Worm (Caenorhabditis elegans) whole organism, mixed stage, embryonic: Measurements from ENCODE around the gene nhr-106.

ENCODE experiments used
- M03D4.4 ChIP-seq: sonication (generic microtip); optimal IDR thresholded peaks from 2 replicates; lab custom pipeline; 2017; ENCODE audit warnings: mild to moderate bottlenecking, missing genetic modification characterization, missing compliant biosample characterization
- bed-3 ChIP-seq: fragments of 200-800 bp; sonication (Bioruptor generic); optimal IDR thresholded peaks from 3 replicates; lab custom pipeline; 2018; ENCODE audit warnings: mild to moderate bottlenecking, missing genetic modification characterization, moderate library complexity, missing compliant biosample characterization
- blmp-1 ChIP-seq: fragments of 150-350 bp; optimal IDR thresholded peaks from 2 replicates; lab custom pipeline; 2014; ENCODE audit warnings: missing biosample characterization, missing genetic modification characterization
- ceh-39 ChIP-seq: fragments of 150-350 bp; optimal IDR thresholded peaks from 2 replicates; lab custom pipeline; 2014; ENCODE audit warnings: missing biosample characterization, missing genetic modification characterization
- ceh-43 ChIP-seq: fragments of 200-800 bp; sonication (Bioruptor generic); optimal IDR thresholded peaks from 2 replicates; lab custom pipeline; 2018; ENCODE audit warnings: mild to moderate bottlenecking, missing genetic modification characterization, moderate library complexity, missing compliant biosample characterization
- ceh-83 ChIP-seq: fragments of 200-800 bp; sonication (Bioruptor generic); optimal IDR thresholded peaks from 2 replicates; lab custom pipeline; 2018; ENCODE audit warnings: mild to moderate bottlenecking, missing genetic modification characterization, missing compliant biosample characterization
- ces-1 ChIP-seq: fragments of 150-350 bp; optimal IDR thresholded peaks from 2 replicates; lab custom pipeline; 2014; ENCODE audit warnings: missing biosample characterization, missing genetic modification reagents, missing genetic modification characterization
- cnd-1 ChIP-seq: fragments of 200-800 bp; sonication (Bioruptor generic); optimal IDR thresholded peaks from 2 replicates; lab custom pipeline; 2018; ENCODE audit warnings: mild to moderate bottlenecking, missing genetic modification characterization, missing compliant biosample characterization
- elt-1 ChIP-seq: sonication (generic microtip); optimal IDR thresholded peaks from 2 replicates; lab custom pipeline; 2017; ENCODE audit warnings: missing genetic modification characterization, mild to moderate bottlenecking, missing compliant biosample characterization, antibody characterized with exemption, moderate library complexity, borderline replicate concordance; ENCODE audit not compliant: insufficient read depth
- elt-3 ChIP-seq: fragments of 150-350 bp; optimal IDR thresholded peaks from 2 replicates; lab custom pipeline; 2014; ENCODE audit warnings: missing biosample characterization, missing genetic modification characterization
- flh-1 ChIP-seq: fragments of 200-800 bp; sonication (Bioruptor generic); optimal IDR thresholded peaks from 2 replicates; lab custom pipeline; 2018; ENCODE audit warnings: mild to moderate bottlenecking, missing genetic modification characterization, moderate library complexity, missing compliant biosample characterization
- hlh-1 ChIP-seq: fragments of 150-350 bp; optimal IDR thresholded peaks from 2 replicates; lab custom pipeline; 2014; ENCODE audit warnings: missing biosample characterization, missing genetic modification reagents, missing genetic modification characterization
- lin-13 ChIP-seq: fragments of 150-350 bp; optimal IDR thresholded peaks from 2 replicates; lab custom pipeline; 2014; ENCODE audit warnings: missing biosample characterization, missing genetic modification characterization
- lin-32 ChIP-seq: fragments of 200-800 bp; sonication (Bioruptor generic); optimal IDR thresholded peaks from 2 replicates; lab custom pipeline; 2018; ENCODE audit warnings: mild to moderate bottlenecking, missing genetic modification characterization, missing compliant biosample characterization
- lsy-2 ChIP-seq: fragments of 150-350 bp; optimal IDR thresholded peaks from 2 replicates; lab custom pipeline; 2014; ENCODE audit warnings: missing biosample characterization, missing genetic modification characterization
- mab-5 ChIP-seq: fragments of 150-350 bp; optimal IDR thresholded peaks from 2 replicates; lab custom pipeline; 2014; ENCODE audit warnings: missing biosample characterization, missing genetic modification characterization
- mep-1 ChIP-seq: fragments of 150-350 bp; optimal IDR thresholded peaks from 2 replicates; lab custom pipeline; 2017; ENCODE audit warnings: missing biosample characterization, missing genetic modification reagents, missing genetic modification characterization, inconsistent platforms
- nhr-2 ChIP-seq: fragments of 150-350 bp; optimal IDR thresholded peaks from 2 replicates; lab custom pipeline; 2014; ENCODE audit warnings: missing biosample characterization, missing genetic modification characterization
- nhr-237 ChIP-seq: fragments of 150-350 bp; optimal IDR thresholded peaks from 2 replicates; lab custom pipeline; 2014; ENCODE audit warnings: missing biosample characterization, missing genetic modification characterization
- nhr-28 ChIP-seq: fragments of 150-350 bp; optimal IDR thresholded peaks from 2 replicates; lab custom pipeline; 2014; ENCODE audit warnings: missing biosample characterization, missing genetic modification characterization
- nhr-76 ChIP-seq: sonication (generic microtip); optimal IDR thresholded peaks from 2 replicates; lab custom pipeline; 2017; ENCODE audit warnings: missing biosample characterization, missing genetic modification characterization
- pha-4 ChIP-seq: fragments of 150-350 bp; optimal IDR thresholded peaks from 2 replicates; lab custom pipeline; 2018; ENCODE audit warnings: missing biosample characterization, missing genetic modification reagents, missing genetic modification characterization
- sem-2 ChIP-seq: fragments of 200-800 bp; sonication (Bioruptor generic); optimal IDR thresholded peaks from 2 replicates; lab custom pipeline; 2018; ENCODE audit warnings: mild to moderate bottlenecking, missing genetic modification characterization, missing compliant biosample characterization
- sptf-1 ChIP-seq: sonication (generic microtip); optimal IDR thresholded peaks from 2 replicates; lab custom pipeline; 2017; ENCODE audit warnings: mild to moderate bottlenecking, missing genetic modification characterization, moderate library complexity, missing compliant biosample characterization
- tbx-8 ChIP-seq: fragments of 200-800 bp; sonication (Bioruptor generic); optimal IDR thresholded peaks from 2 replicates; lab custom pipeline; 2018; ENCODE audit warnings: mild to moderate bottlenecking, missing genetic modification characterization, moderate library complexity, missing compliant biosample characterization
- unc-120 ChIP-seq: sonication (generic microtip); optimal IDR thresholded peaks from 2 replicates; lab custom pipeline; 2017; ENCODE audit warnings: missing genetic modification characterization, missing compliant biosample characterization; ENCODE audit not compliant: poor library complexity, severe bottlenecking
- unc-62 ChIP-seq: fragments of 150-350 bp; optimal IDR thresholded peaks from 2 replicates; lab custom pipeline; 2014; ENCODE audit warnings: missing biosample characterization, missing genetic modification reagents, missing genetic modification characterization

The nhr-106 gene

DNA sequence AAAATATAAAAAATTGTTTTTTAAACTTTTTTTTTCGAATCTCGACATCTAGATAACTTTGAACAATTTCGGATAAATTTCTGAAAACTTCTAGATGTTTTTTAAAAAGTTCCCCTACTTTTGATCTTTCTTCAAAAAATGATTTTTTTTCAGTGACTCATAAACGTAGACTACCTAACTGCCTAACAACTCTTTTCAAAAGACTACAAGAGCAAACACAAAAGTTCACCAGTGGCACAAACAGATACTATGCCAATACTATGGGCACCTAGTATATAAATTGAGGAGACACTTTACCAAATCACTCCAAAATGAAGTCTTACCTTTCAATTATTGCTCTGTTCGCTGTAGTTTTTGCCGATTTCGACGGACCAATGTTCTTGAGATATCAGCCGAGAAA, 14.3 kb downstream of the nhr-106 start, which contains the start of gene srlf-35:
Gene srlf-35, plus strand, starts transcription at position 301 of the 400 bp plus-strand sequence.
- TF ChIP-seq ceh-43 (GFP tag; lab: Kevin White, UChicago) (no peak), nhr-2 (tag; lab: Kevin White, UChicago) (no peak), lsy-2 (tag; lab: Kevin White, UChicago) (no peak), blmp-1 (tag; lab: Kevin White, UChicago) (no peak), unc-120 (tag; lab: Kevin White, UChicago) (no peak), tbx-8 (GFP tag; lab: Kevin White, UChicago) (no peak), lin-13 (tag; lab: Kevin White, UChicago) (no peak), pha-4 (no peak)

DNA sequence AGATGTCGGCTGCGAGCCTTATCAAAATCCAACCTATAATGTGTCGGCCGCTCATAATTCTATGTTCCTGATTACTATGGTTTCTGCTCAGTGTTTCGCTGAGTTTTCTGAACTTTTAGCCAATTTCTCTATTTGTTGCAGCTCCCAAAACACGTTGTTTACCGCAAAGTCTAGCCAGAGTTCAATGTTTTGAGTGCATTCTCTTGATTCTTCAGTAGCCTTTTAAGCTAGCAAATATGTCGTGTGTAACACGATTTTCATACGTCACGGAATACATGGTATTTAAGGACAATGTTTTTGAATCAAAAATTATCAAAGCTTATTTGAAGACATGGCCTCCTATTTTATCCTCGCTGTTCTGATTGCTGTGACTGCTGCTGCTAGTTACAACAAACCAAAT, 15.8 kb downstream of the nhr-106 start, which contains the start of gene srlf-19:
Gene srlf-19, plus strand, starts transcription at position 301 of the 400 bp plus-strand sequence.
- TF ChIP-seq ceh-83 (GFP tag; lab: Kevin White, UChicago) (no peak), lin-32 (GFP tag; lab: Kevin White, UChicago) (no peak), mab-5 (tag; lab: Kevin White, UChicago) (no peak), elt-1 (tag; lab: Kevin White, UChicago) (no peak), blmp-1 (tag; lab: Kevin White, UChicago) (no peak), hlh-1 (tag; lab: Kevin White, UChicago) (no peak), nhr-76 (tag; lab: Kevin White, UChicago) (no peak), bed-3 (GFP tag; lab: Kevin White, UChicago) (no peak)

DNA sequence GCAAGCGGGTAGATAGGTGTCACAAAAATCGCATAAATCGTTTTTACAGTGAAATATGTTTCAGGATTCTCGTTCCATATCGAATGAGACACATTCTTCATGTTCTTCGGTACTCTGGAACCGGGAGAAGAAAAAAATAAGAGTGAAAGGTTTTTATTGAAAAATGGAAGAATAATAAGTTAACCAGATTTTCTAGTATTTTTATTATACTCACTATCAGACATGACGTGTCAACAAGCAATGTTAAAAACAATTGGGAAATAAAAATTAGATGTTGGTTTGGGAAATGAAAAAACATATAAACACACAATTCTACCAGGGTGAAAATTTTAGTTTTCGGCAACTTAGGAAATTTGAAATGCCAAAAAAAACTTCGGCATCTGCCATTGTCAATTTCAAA, 23.0 kb downstream of the nhr-106 start, which contains the start of gene srh-37:
Gene srh-37, minus strand, starts transcription at position 101 of the 400 bp plus-strand sequence.
- no peak for TF ChIP-seq nhr-28 (tag; lab: Kevin White, UChicago)
- TF ChIP-seq tbx-8 (GFP tag; lab: Kevin White, UChicago) = no peak
- no peak for TF ChIP-seq unc-62 (GFP tag; lab: Kevin White, UChicago)
- TF ChIP-seq sptf-1 (tag; lab: Kevin White, UChicago) = no peak
- TF ChIP-seq blmp-1 (tag; lab: Kevin White, UChicago) = no peak
- TF ChIP-seq lin-13 (tag; lab: Kevin White, UChicago) = no peak

DNA sequence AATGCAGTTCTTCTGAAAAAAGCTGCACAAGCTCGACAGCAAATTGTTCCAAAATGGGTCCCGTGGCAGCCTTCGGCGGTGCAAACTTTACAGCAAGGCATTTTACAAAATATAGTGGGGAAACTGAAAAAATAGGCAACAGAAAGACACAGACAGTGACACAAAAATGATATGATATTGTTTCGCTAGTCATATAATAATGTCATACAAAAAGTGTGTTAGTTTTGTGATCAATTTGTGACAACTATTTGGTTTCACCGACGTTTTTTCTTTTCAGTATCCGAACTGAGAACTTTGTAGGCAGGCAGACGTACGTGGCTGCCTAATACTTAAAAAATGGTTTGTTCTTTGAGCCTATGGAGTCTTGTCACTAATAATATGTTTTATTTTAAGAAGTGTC, 30.0 kb downstream of the nhr-106 start, which contains the start of gene nhr-210:
Gene nhr-210, minus strand, starts transcription at position 101 of the 400 bp plus-strand sequence.
- TF ChIP-seq lsy-2 (tag; lab: Kevin White, UChicago) (no peak), pha-4 (no peak), mep-1 (tag; lab: Kevin White, UChicago) (no peak), nhr-2 (tag; lab: Kevin White, UChicago) (no peak), ces-1 (GFP tag; lab: Kevin White, UChicago) (no peak), tbx-8 (GFP tag; lab: Kevin White, UChicago) (no peak), elt-3 (tag; lab: Kevin White, UChicago) (no peak), blmp-1 (tag; lab: Kevin White, UChicago) (no peak), M03D4.4 (no peak), sptf-1 (tag; lab: Kevin White, UChicago) (no peak), flh-1 (no peak), hlh-1 (tag; lab: Kevin White, UChicago) (no peak), cnd-1 (tag; lab: Kevin White, UChicago) (no peak), mab-5 (tag; lab: Kevin White, UChicago) (no peak), nhr-237 (tag; lab: Kevin White, UChicago) (no peak), bed-3 (GFP tag; lab: Kevin White, UChicago) (no peak), sem-2 (no peak), unc-120 (tag; lab: Kevin White, UChicago) (no peak), elt-1 (tag; lab: Kevin White, UChicago) (no peak), ceh-83 (GFP tag; lab: Kevin White, UChicago) (no peak)

DNA sequence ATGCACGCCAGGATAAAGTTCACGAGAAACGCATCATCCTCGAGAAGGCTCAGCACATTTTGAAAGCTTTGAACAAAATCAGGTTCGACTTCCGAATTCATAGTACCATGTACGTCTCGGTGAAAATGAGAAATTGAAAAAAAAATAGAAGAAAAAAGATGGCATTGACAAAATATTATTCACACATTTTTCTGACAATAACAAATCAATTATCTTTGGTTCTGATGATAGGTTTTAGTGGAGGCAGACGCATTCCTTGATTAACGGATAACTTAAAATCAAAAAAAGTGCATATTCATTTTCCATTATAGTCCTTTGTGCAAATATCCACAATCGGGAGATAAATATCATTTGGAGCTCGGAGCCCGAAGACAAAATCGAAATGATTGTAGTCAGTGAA, 32.1 kb downstream of the nhr-106 start, which contains the start of gene srw-107:
Gene srw-107, minus strand, starts transcription at position 101 of the 400 bp plus-strand sequence.
- TF ChIP-seq lin-32 (GFP tag; lab: Kevin White, UChicago) (no peak), hlh-1 (tag; lab: Kevin White, UChicago) (no peak), ces-1 (GFP tag; lab: Kevin White, UChicago) (no peak), flh-1 (no peak), nhr-237 (tag; lab: Kevin White, UChicago) (no peak), lsy-2 (tag; lab: Kevin White, UChicago) (no peak), ceh-39 (no peak), ceh-43 (GFP tag; lab: Kevin White, UChicago) (no peak), unc-120 (tag; lab: Kevin White, UChicago) (no peak)
